Fruit fly (Drosophila melanogaster) whole organism, embryonic: ENCODE data around the gene bb8.

Experiments
- Ada2b ChIP-seq: fragments of 200-800 bp; sonication (Bioruptor generic); IDR thresholded peaks from 2 replicates; pipeline ENCODE4 v1.3.6; 2022; ENCODE audit warnings: missing biosample characterization, missing genetic modification characterization
- Adf1 ChIP-seq: fragments of 200-800 bp; sonication (Bioruptor generic); IDR thresholded peaks from 2 replicates; pipeline ENCODE4 v1.3.6; 2022; ENCODE audit warnings: missing biosample characterization, missing genetic modification characterization
- B-H1 ChIP-seq: fragments of 200-800 bp; sonication (Bioruptor generic); IDR thresholded peaks from 3 replicates; pipeline ENCODE4 v1.3.6; 2022; ENCODE audit warnings: missing biosample characterization, missing genetic modification characterization
- BtbVII ChIP-seq: fragments of 200-800 bp; sonication (Bioruptor generic); optimal IDR thresholded peaks from 3 replicates; lab custom pipeline; 2017; ENCODE audit warnings: missing biosample characterization, mild to moderate bottlenecking, missing genetic modification characterization
- CG10267 ChIP-seq: fragments of 200-800 bp; sonication (Bioruptor generic); optimal IDR thresholded peaks from 2 replicates; lab custom pipeline; 2018; ENCODE audit warnings: missing biosample characterization, mild to moderate bottlenecking, missing genetic modification characterization, moderate library complexity
- CG10654 ChIP-seq: fragments of 200-800 bp; sonication (Bioruptor generic); optimal IDR thresholded peaks from 2 replicates; lab custom pipeline; 2016; ENCODE audit warnings: missing biosample characterization, missing genetic modification characterization
- CG12219 ChIP-seq: fragments of 200-800 bp; sonication (Bioruptor generic); optimal IDR thresholded peaks from 3 replicates; lab custom pipeline; 2018; ENCODE audit warnings: missing biosample characterization, mild to moderate bottlenecking, missing genetic modification characterization
- CG12659 ChIP-seq: fragments of 200-800 bp; sonication (Bioruptor generic); optimal IDR thresholded peaks from 3 replicates; lab custom pipeline; 2017; ENCODE audit warnings: mild to moderate bottlenecking, missing biosample characterization, missing genetic modification reagents, missing genetic modification characterization
- CG15514 ChIP-seq: fragments of 200-800 bp; sonication (Bioruptor generic); optimal IDR thresholded peaks from 3 replicates; lab custom pipeline; 2017; ENCODE audit warnings: missing biosample characterization, missing genetic modification characterization, mild to moderate bottlenecking, moderate library complexity, missing genetic modification reagents
- CG17912 ChIP-seq: fragments of 200-800 bp; sonication (Bioruptor generic); optimal IDR thresholded peaks from 2 replicates; lab custom pipeline; 2018; ENCODE audit warnings: missing biosample characterization, mild to moderate bottlenecking, missing genetic modification characterization
- CG18599 ChIP-seq: fragments of 200-800 bp; sonication (Bioruptor generic); optimal IDR thresholded peaks from 3 replicates; lab custom pipeline; 2017; ENCODE audit warnings: missing biosample characterization, missing genetic modification characterization, mild to moderate bottlenecking, moderate library complexity, missing genetic modification reagents
- CG30020 ChIP-seq: fragments of 200-800 bp; optimal IDR thresholded peaks from 2 replicates; lab custom pipeline; 2019; ENCODE audit warnings: missing biosample characterization, mild to moderate bottlenecking, missing genetic modification characterization, moderate library complexity
- CG33557 ChIP-seq: fragments of 200-800 bp; sonication (Bioruptor generic); optimal IDR thresholded peaks from 2 replicates; lab custom pipeline; 2019; ENCODE audit warnings: missing biosample characterization, mild to moderate bottlenecking, missing genetic modification characterization, moderate library complexity
- CG3838 ChIP-seq: fragments of 200-800 bp; sonication (Bioruptor generic); optimal IDR thresholded peaks from 3 replicates; lab custom pipeline; 2016; ENCODE audit warnings: missing biosample characterization, missing genetic modification characterization
- CG3847 ChIP-seq: fragments of 200-800 bp; sonication (Bioruptor generic); IDR thresholded peaks from 2 replicates; pipeline ENCODE4 v1.3.6; 2022; ENCODE audit warnings: missing biosample characterization, missing genetic modification characterization
- CG5245 ChIP-seq: fragments of 200-800 bp; sonication (Bioruptor generic); optimal IDR thresholded peaks from 3 replicates; lab custom pipeline; 2016; ENCODE audit warnings: missing biosample characterization, missing genetic modification characterization
- CG5953 ChIP-seq: fragments of 200-800 bp; sonication (Bioruptor generic); IDR thresholded peaks from 2 replicates; pipeline ENCODE4 v1.3.6; 2022; ENCODE audit warnings: missing biosample characterization, missing genetic modification characterization
- CG6254 ChIP-seq: fragments of 200-800 bp; sonication (Bioruptor generic); optimal IDR thresholded peaks from 3 replicates; lab custom pipeline; 2017; ENCODE audit warnings: mild to moderate bottlenecking, missing biosample characterization, missing genetic modification reagents, missing genetic modification characterization
- CG6683 ChIP-seq: fragments of 200-800 bp; sonication (Bioruptor generic); optimal IDR thresholded peaks from 2 replicates; lab custom pipeline; 2017; ENCODE audit warnings: missing biosample characterization, mild to moderate bottlenecking, missing genetic modification characterization, missing genetic modification reagents
- CG6689 ChIP-seq: fragments of 200-800 bp; sonication (Bioruptor generic); IDR thresholded peaks from 2 replicates; pipeline ENCODE4 v1.3.6; 2022; ENCODE audit warnings: missing biosample characterization, missing genetic modification characterization
- CG7745 ChIP-seq: fragments of 200-800 bp; sonication (Bioruptor generic); optimal IDR thresholded peaks from 2 replicates; lab custom pipeline; 2018; ENCODE audit warnings: missing biosample characterization, mild to moderate bottlenecking, missing genetic modification characterization, moderate library complexity
- CG7839 ChIP-seq: fragments of 200-800 bp; sonication (Bioruptor generic); optimal IDR thresholded peaks from 3 replicates; lab custom pipeline; 2018; ENCODE audit warnings: missing biosample characterization, mild to moderate bottlenecking, missing genetic modification characterization, moderate library complexity
- CG8944 ChIP-seq: fragments of 200-800 bp; sonication (Bioruptor generic); optimal IDR thresholded peaks from 3 replicates; lab custom pipeline; 2016; ENCODE audit warnings: missing biosample characterization, missing genetic modification characterization
- CTCF ChIP-seq: fragments of 200-800 bp; sonication (Bioruptor generic); optimal IDR thresholded peaks from 2 replicates; lab custom pipeline; 2017; ENCODE audit warnings: missing biosample characterization, mild to moderate bottlenecking, missing genetic modification characterization, moderate library complexity
- CrebB ChIP-seq: fragments of 200-800 bp; sonication (Bioruptor generic); optimal IDR thresholded peaks from 3 replicates; lab custom pipeline; 2018; ENCODE audit warnings: missing biosample characterization, mild to moderate bottlenecking, missing genetic modification characterization
- D19B ChIP-seq: fragments of 200-800 bp; sonication (Bioruptor generic); optimal IDR thresholded peaks from 2 replicates; lab custom pipeline; 2017; ENCODE audit warnings: missing biosample characterization, mild to moderate bottlenecking, missing genetic modification characterization
- Eip74EF ChIP-seq, 2 experiments: fragments of 200-800 bp in 1 of 2; fragments of >200 bp in 1 of 2; sonication (Bioruptor generic) in 1 of 2; optimal IDR thresholded peaks; 2 replicates each; lab custom pipeline; 2017 to 2019; ENCODE audit warnings: missing biosample characterization in 2 of 2, missing genetic modification characterization in 2 of 2, mild to moderate bottlenecking in 1 of 2, moderate library complexity in 1 of 2
- Fer2 ChIP-seq: fragments of 200-800 bp; sonication (Bioruptor generic); optimal IDR thresholded peaks from 2 replicates; lab custom pipeline; 2018; ENCODE audit warnings: missing biosample characterization, mild to moderate bottlenecking, missing genetic modification characterization, moderate library complexity
- GATAe ChIP-seq: fragments of 200-800 bp; sonication (Bioruptor generic); conservative IDR thresholded peaks from 2 replicates; pipeline ENCODE4 v1.3.6; 2022; ENCODE audit warnings: missing biosample characterization, missing genetic modification characterization
- Gug ChIP-seq: fragments of 200-800 bp; sonication (Bioruptor generic); IDR thresholded peaks from 4 replicates; pipeline ENCODE4 v1.3.6; 2022; ENCODE audit warnings: missing biosample characterization, missing genetic modification characterization
- Hmx ChIP-seq: fragments of 200-800 bp; sonication (Bioruptor generic); optimal IDR thresholded peaks from 2 replicates; lab custom pipeline; 2016; ENCODE audit warnings: missing biosample characterization, missing genetic modification characterization
- Hr51 ChIP-seq, 2 experiments: fragments of 200-800 bp; sonication (Bioruptor generic); optimal IDR thresholded peaks; 2 replicates in 1 of 2; 3 replicates in 1 of 2; lab custom pipeline; 2016 to 2018; ENCODE audit warnings: missing biosample characterization in 2 of 2, missing genetic modification characterization in 2 of 2, mild to moderate bottlenecking in 1 of 2, moderate library complexity in 1 of 2
- Jarid2 ChIP-seq: fragments of 200-800 bp; sonication (Bioruptor generic); optimal IDR thresholded peaks from 3 replicates; lab custom pipeline; 2017; ENCODE audit warnings: mild to moderate bottlenecking, missing biosample characterization, missing genetic modification reagents, missing genetic modification characterization
- Pdp1 ChIP-seq, 2 experiments: fragments of 200-800 bp; sonication (Bioruptor generic); optimal IDR thresholded peaks; 3 replicates each; lab custom pipeline; 2016; ENCODE audit warnings: missing biosample characterization in 2 of 2, missing genetic modification characterization in 2 of 2, mild to moderate bottlenecking in 1 of 2, moderate library complexity in 1 of 2
- Stat92E ChIP-seq, 3 experiments: fragments of >200 bp in 2 of 3; fragments of 200-800 bp in 1 of 3; sonication (Bioruptor generic) in 1 of 3; optimal IDR thresholded peaks; 2 replicates each; lab custom pipeline; 2017 to 2019; ENCODE audit warnings: missing biosample characterization in 3 of 3, missing genetic modification characterization in 3 of 3, mild to moderate bottlenecking in 1 of 3, moderate library complexity in 1 of 3
- ash1 ChIP-seq: fragments of 200-800 bp; sonication (Bioruptor generic); optimal IDR thresholded peaks from 2 replicates; lab custom pipeline; 2018; ENCODE audit warnings: missing biosample characterization, mild to moderate bottlenecking, missing genetic modification characterization
- crp ChIP-seq, 2 experiments: fragments of 200-800 bp; sonication (Bioruptor generic); optimal IDR thresholded peaks; 2 replicates in 1 of 2; 3 replicates in 1 of 2; lab custom pipeline; 2017; ENCODE audit warnings: missing biosample characterization in 2 of 2, missing genetic modification characterization in 2 of 2, mild to moderate bottlenecking in 1 of 2, moderate library complexity in 1 of 2
- dm ChIP-seq: fragments of 200-800 bp; sonication (Bioruptor generic); optimal IDR thresholded peaks from 3 replicates; lab custom pipeline; 2016; ENCODE audit warnings: missing biosample characterization, missing genetic modification characterization
- dmrt11E ChIP-seq: fragments of 200-800 bp; sonication (Bioruptor generic); optimal IDR thresholded peaks from 3 replicates; lab custom pipeline; 2018; ENCODE audit warnings: missing biosample characterization, mild to moderate bottlenecking, missing genetic modification characterization, moderate library complexity
- esg ChIP-seq: fragments of 200-800 bp; sonication (Bioruptor generic); conservative IDR thresholded peaks from 2 replicates; pipeline ENCODE4 v1.3.6; 2022; ENCODE audit warnings: missing biosample characterization, missing genetic modification characterization
- ewg ChIP-seq: fragments of 200-800 bp; sonication (Bioruptor generic); optimal IDR thresholded peaks from 3 replicates; lab custom pipeline; 2017; ENCODE audit warnings: mild to moderate bottlenecking, missing biosample characterization, missing genetic modification reagents, missing genetic modification characterization
- gsb-n ChIP-seq: fragments of 200-800 bp; sonication (Bioruptor generic); optimal IDR thresholded peaks from 3 replicates; lab custom pipeline; 2018; ENCODE audit warnings: missing biosample characterization, mild to moderate bottlenecking, missing genetic modification characterization
- ham ChIP-seq: fragments of 200-800 bp; sonication (Bioruptor generic); IDR thresholded peaks from 2 replicates; pipeline ENCODE4 v1.3.6; 2022; ENCODE audit warnings: missing biosample characterization, missing genetic modification characterization
- lab ChIP-seq: fragments of 200-800 bp; sonication (Bioruptor generic); optimal IDR thresholded peaks from 3 replicates; lab custom pipeline; 2017; ENCODE audit warnings: missing biosample characterization, missing genetic modification characterization, mild to moderate bottlenecking, moderate library complexity, missing genetic modification reagents
- oc ChIP-seq: fragments of 200-800 bp; sonication (Bioruptor generic); optimal IDR thresholded peaks from 2 replicates; lab custom pipeline; 2018; ENCODE audit warnings: missing biosample characterization, mild to moderate bottlenecking, missing genetic modification characterization, moderate library complexity
- pita ChIP-seq: fragments of 200-800 bp; sonication (Bioruptor generic); optimal IDR thresholded peaks from 2 replicates; lab custom pipeline; 2017; ENCODE audit warnings: missing biosample characterization, mild to moderate bottlenecking, missing genetic modification characterization
- rib ChIP-seq: fragments of 200-800 bp; sonication (Bioruptor generic); IDR thresholded peaks from 2 replicates; pipeline ENCODE4 v1.3.6; 2022; ENCODE audit warnings: missing biosample characterization, missing genetic modification characterization
- sens ChIP-seq: fragments of 200-800 bp; sonication (Bioruptor generic); peaks from one replicate; lab custom pipeline; 2016; ENCODE audit warnings: missing biosample characterization, missing genetic modification characterization
- tx ChIP-seq: fragments of 200-800 bp; sonication (Bioruptor generic); optimal IDR thresholded peaks from 2 replicates; lab custom pipeline; 2016; ENCODE audit warnings: missing biosample characterization, missing genetic modification characterization
- wek ChIP-seq: fragments of 200-800 bp; sonication (Bioruptor generic); optimal IDR thresholded peaks from 3 replicates; lab custom pipeline; 2018; ENCODE audit warnings: missing biosample characterization, mild to moderate bottlenecking, missing genetic modification characterization, moderate library complexity

Gene bb8

dm6 chr3R:23314332-23314731 lies 24.3 kb upstream of the bb8 start (continued):
- TF ChIP-seq crp (GFP tag; optimal IDR thresholded peaks at IDR 0.05; lab: Kevin White, UChicago) (no peak), CG7745 (tag; lab: Kevin White, UChicago) (peak; percentile 40), dm (GFP tag; lab: Kevin White, UChicago) (peak; percentile 7), CG30020 (tag; lab: Kevin White, UChicago) (no peak), sens (GFP tag; lab: Kevin White, UChicago) (peak; percentile 69), rib (no peak), BtbVII (GFP tag; lab: Kevin White, UChicago) (peak; percentile 30), CG17912 (peak; percentile 86), lab (GFP tag; lab: Kevin White, UChicago) (peak; percentile 67), B-H1 (GFP tag; lab: Robert Waterston, UW) (no peak), CG5953 (GFP tag; lab: Robert Waterston, UW) (no peak), CTCF (GFP tag; lab: Kevin White, UChicago) (peak; percentile 21), ewg (GFP tag; lab: Kevin White, UChicago) (no peak), Hr51 (GFP tag; optimal IDR thresholded peaks at IDR 0.05; lab: Kevin White, UChicago) (peak in 1 of 2 experiments; percentile 42), CG12659 (no peak), ham (GFP tag; lab: Robert Waterston, UW) (no peak), CG10267 (tag; lab: Kevin White, UChicago) (peak; percentile 11), CG6689 (GFP tag; lab: Robert Waterston, UW) (no peak), CG3838 (GFP tag; lab: Kevin White, UChicago) (no peak), Adf1 (GFP tag; lab: Robert Waterston, UW) (peak; percentile 54; the same call in 1 of the 2 replicates), CG6254 (peak; percentile 68), Gug (GFP tag; lab: Robert Waterston, UW) (no peak), wek (GFP tag; lab: Kevin White, UChicago) (peak; percentile 72), CG18599 (GFP tag; lab: Kevin White, UChicago) (peak; percentile 42), Eip74EF (GFP tag; optimal IDR thresholded peaks at IDR 0.05; lab: Kevin White, UChicago) (peak in 1 of 2 experiments; percentile 66), CG12219 (GFP tag; lab: Kevin White, UChicago) (peak; percentile 20), pita (GFP tag; lab: Kevin White, UChicago) (no peak), dmrt11E (no peak), CG15514 (GFP tag; lab: Kevin White, UChicago) (peak; percentile 49), CG8944 (GFP tag; lab: Kevin White, UChicago) (no peak), CG33557 (peak; percentile 47), CG3847 (GFP tag; lab: Robert Waterston, UW) (0 out of 2 replicates have a peak, but pooled peaks have one; percentile 17), ash1 (GFP tag; lab: Kevin White, UChicago) (no peak), Jarid2 (GFP tag; lab: Kevin White, UChicago) (peak; percentile 67), CG7839 (tag; lab: Kevin White, UChicago) (peak; percentile 24), D19B (GFP tag; lab: Kevin White, UChicago) (no peak), CG6683 (GFP tag; lab: Kevin White, UChicago) (no peak), GATAe (GFP tag; lab: Robert Waterston, UW) (no peak), CG5245 (GFP tag; lab: Kevin White, UChicago) (no peak), CrebB (peak; percentile 68), Stat92E (GFP tag; optimal IDR thresholded peaks at IDR 0.05; lab: Kevin White, UChicago) (peak in 1 of 3 experiments; percentile 1), gsb-n (tag; lab: Kevin White, UChicago) (peak; percentile 25), esg (GFP tag; lab: Robert Waterston, UW) (no peak), oc (peak; percentile 50), Fer2 (tag; lab: Kevin White, UChicago) (peak; percentile 15), Pdp1 (GFP tag; optimal IDR thresholded peaks at IDR 0.05; lab: Kevin White, UChicago) (peak in 1 of 2 experiments; percentile 32), tx (GFP tag; lab: Kevin White, UChicago) (no peak), CG10654 (peak; percentile 4), Ada2b (GFP tag; lab: Robert Waterston, UW) (no peak; the same call in 1 of the 2 replicates), Hmx (GFP tag; lab: Kevin White, UChicago) (no peak)
